Fruit fly (Drosophila melanogaster) whole organism: ENCODE results near the gene CG12010.
A peak's percentile ranks its signal among the peaks of the same experiment; 100 is the strongest.

Source experiments
- CG8478 ChIP-seq: fragments of >200 bp; optimal IDR thresholded peaks from 2 replicates; lab custom pipeline; 2018; ENCODE audit warnings: inconsistent platforms
- Dll ChIP-seq: fragments of >200 bp; optimal IDR thresholded peaks from 2 replicates; lab custom pipeline; 2017
- pan ChIP-seq: fragments of >200 bp; optimal IDR thresholded peaks from 2 replicates; lab custom pipeline; 2017

- no peak for TF ChIP-seq Dll
- TF ChIP-seq CG8478 (lab: Kevin White, UChicago): no peak
- peak; percentile 82 for TF ChIP-seq pan (lab: Kevin White, UChicago)
Measured at dm6 chr3L:3342307-3342940, 31.7 kb upstream of the CG12010 start.
